Fruit fly (Drosophila melanogaster) whole organism, wandering third instar larva: ENCODE data around the gene unc-13.

Experiments used
- Dfd ChIP-seq: fragments of >200 bp; optimal IDR thresholded peaks from 2 replicates; lab custom pipeline; 2017; ENCODE audit warnings: missing biosample characterization, missing genetic modification characterization
- Hr78 ChIP-seq: fragments of >200 bp; optimal IDR thresholded peaks from 2 replicates; lab custom pipeline; 2017; ENCODE audit warnings: missing biosample characterization, missing genetic modification characterization
- Jra ChIP-seq: sonication (Bioruptor generic); optimal IDR thresholded peaks from 2 replicates; lab custom pipeline; 2016; ENCODE audit warnings: missing biosample characterization, missing genetic modification characterization
- h ChIP-seq: fragments of 200-800 bp; sonication (Bioruptor generic); optimal IDR thresholded peaks from 3 replicates; lab custom pipeline; 2016; ENCODE audit warnings: missing biosample characterization, mild to moderate bottlenecking, missing genetic modification characterization
- lola ChIP-seq: fragments of >200 bp; optimal IDR thresholded peaks from 2 replicates; lab custom pipeline; 2017; ENCODE audit warnings: missing biosample characterization, missing genetic modification characterization
- rgr ChIP-seq: fragments of 200-800 bp; sonication (Bioruptor generic); optimal IDR thresholded peaks from 3 replicates; lab custom pipeline; 2016; ENCODE audit warnings: missing biosample characterization, mild to moderate bottlenecking, missing genetic modification characterization
- sv ChIP-seq: fragments of 200-800 bp; sonication (Bioruptor generic); optimal IDR thresholded peaks from 3 replicates; lab custom pipeline; 2016; ENCODE audit warnings: missing biosample characterization, missing genetic modification characterization
- usp ChIP-seq: fragments of >200 bp; optimal IDR thresholded peaks from 2 replicates; lab custom pipeline; 2017; ENCODE audit warnings: missing biosample characterization, missing genetic modification characterization
- woc ChIP-seq: sonication (Bioruptor generic); optimal IDR thresholded peaks from 2 replicates; lab custom pipeline; 2016; ENCODE audit warnings: missing biosample characterization, mild to moderate bottlenecking, missing genetic modification characterization

- TF ChIP-seq Jra (GFP tag; lab: Kevin White, UChicago) (no peak), sv (GFP tag; lab: Kevin White, UChicago) (no peak), lola (no peak), Hr78 (GFP tag; lab: Kevin White, UChicago) (no peak), h (no peak), woc (GFP tag; lab: Kevin White, UChicago) (no peak), usp (no peak), rgr (GFP tag; lab: Kevin White, UChicago) (no peak), Dfd (no peak)
Measured at dm6 chr4:946197-946596, 34.1 kb upstream of the unc-13 start.
